Worm (Caenorhabditis elegans) whole organism, midembryonic: Measurements from ENCODE around the gene Y47C4A.1.
"Not testable (repeated sequence)": the region's sequence is repeated elsewhere in the genome, so short reads cannot be mapped to it uniquely, and the experiment has no call there.

ENCODE experiments used
- T22C8.4 ChIP-seq: fragments of 200-800 bp; sonication (Bioruptor generic); IDR thresholded peaks from 2 replicates; pipeline ENCODE4 v1.3.6; 2022; ENCODE audit warnings: missing genetic modification characterization, missing compliant biosample characterization
- cog-1 ChIP-seq: sonication (generic microtip); optimal IDR thresholded peaks from 2 replicates; lab custom pipeline; 2016; ENCODE audit warnings: missing genetic modification characterization, missing compliant biosample characterization
- flt-1 ChIP-seq: fragments of 200-800 bp; sonication (Bioruptor generic); IDR thresholded peaks from 2 replicates; pipeline ENCODE4 v1.3.6; 2022; ENCODE audit warnings: missing genetic modification characterization, missing compliant biosample characterization
- klf-2 ChIP-seq: fragments of 200-800 bp; sonication (Bioruptor generic); conservative IDR thresholded peaks from 2 replicates; pipeline ENCODE4 v1.3.6; 2022; ENCODE audit warnings: missing genetic modification reagents, missing genetic modification characterization, missing compliant biosample characterization
- med-1 ChIP-seq: sonication (generic microtip); optimal IDR thresholded peaks from 2 replicates; lab custom pipeline; 2017; ENCODE audit warnings: missing genetic modification characterization, mild to moderate bottlenecking, missing compliant biosample characterization, antibody characterized with exemption, missing genetic modification reagents; ENCODE audit not compliant: insufficient read depth
- ref-1 ChIP-seq: fragments of 200-800 bp; sonication (Bioruptor generic); conservative IDR thresholded peaks from 2 replicates; pipeline ENCODE4 v1.3.6; 2022; ENCODE audit warnings: missing genetic modification reagents, missing genetic modification characterization, missing compliant biosample characterization
- tab-1 ChIP-seq: fragments of 200-800 bp; sonication (Bioruptor generic); IDR thresholded peaks from 2 replicates; pipeline ENCODE4 v1.3.6; 2022; ENCODE audit warnings: missing genetic modification characterization, missing compliant biosample characterization
- ztf-23 ChIP-seq: fragments of 200-800 bp; sonication (Bioruptor generic); IDR thresholded peaks from 2 replicates; pipeline ENCODE4 v1.3.6; 2022; ENCODE audit warnings: missing genetic modification reagents, missing genetic modification characterization, missing compliant biosample characterization
- ztf-29 ChIP-seq: fragments of 200-800 bp; sonication (Bioruptor generic); IDR thresholded peaks from 2 replicates; pipeline ENCODE4 v1.3.6; 2022; ENCODE audit warnings: missing genetic modification reagents, missing genetic modification characterization, missing compliant biosample characterization

The Y47C4A.1 gene

DNA sequence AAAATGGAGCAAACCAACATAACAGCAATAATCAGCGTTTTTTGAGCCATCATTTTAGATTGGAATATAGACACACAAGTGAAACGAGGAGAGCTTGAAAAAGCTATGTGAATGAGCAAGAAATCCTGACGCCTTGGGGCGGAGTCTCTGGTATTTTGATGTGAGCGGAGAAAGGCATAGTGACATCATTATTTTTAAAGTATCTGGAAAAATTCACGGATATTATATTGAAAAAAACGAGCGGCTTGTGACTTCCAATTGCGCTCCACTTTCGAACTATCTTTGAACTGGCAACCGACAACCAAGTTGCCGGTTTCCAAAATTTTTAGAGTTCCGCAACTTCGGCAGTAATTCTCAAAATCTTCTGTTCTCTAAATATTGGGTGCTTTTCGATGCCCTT is 25.2 kb upstream of the Y47C4A.1 start, which contains the start of gene nlp-64:
Gene nlp-64, minus strand, starts transcription at position 101 of the 400 bp plus-strand sequence.
- TF ChIP-seq klf-2 (GFP tag; lab: Robert Waterston, UW) (no peak), T22C8.4 (GFP tag; lab: Robert Waterston, UW) (no peak), med-1 (GFP tag; lab: Kevin White, UChicago) (no peak), ref-1 (GFP tag; lab: Robert Waterston, UW) (no peak)

DNA sequence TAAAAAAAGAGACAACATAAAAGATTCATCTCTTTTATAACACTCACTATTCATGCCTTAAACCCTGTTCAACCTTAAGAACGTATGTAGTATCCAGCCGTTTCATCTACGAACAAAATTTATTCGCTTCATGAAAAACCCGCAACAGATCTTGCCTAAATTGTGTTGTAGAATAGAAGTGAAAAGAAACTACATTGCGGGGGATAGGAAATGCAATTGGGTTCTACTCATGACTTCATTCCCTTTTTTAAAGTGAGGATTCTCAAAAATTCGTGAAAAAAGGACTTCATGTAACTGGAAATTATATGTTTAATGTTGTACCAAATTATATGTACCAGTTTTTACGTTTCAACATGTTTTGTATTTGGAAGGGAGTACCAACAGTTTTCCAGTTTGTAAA is 23.1 kb upstream of the Y47C4A.1 start:
- TF ChIP-seq ztf-29 (GFP tag; lab: Robert Waterston, UW) (no peak), cog-1 (tag; lab: Kevin White, UChicago) (no peak), med-1 (GFP tag; lab: Kevin White, UChicago) (no peak), klf-2 (GFP tag; lab: Robert Waterston, UW) (no peak), ref-1 (GFP tag; lab: Robert Waterston, UW) (no peak), flt-1 (GFP tag; lab: Robert Waterston, UW) (no peak), T22C8.4 (GFP tag; lab: Robert Waterston, UW) (no peak), ztf-23 (GFP tag; lab: Robert Waterston, UW) (no peak), tab-1 (GFP tag; lab: Robert Waterston, UW) (no peak)

DNA sequence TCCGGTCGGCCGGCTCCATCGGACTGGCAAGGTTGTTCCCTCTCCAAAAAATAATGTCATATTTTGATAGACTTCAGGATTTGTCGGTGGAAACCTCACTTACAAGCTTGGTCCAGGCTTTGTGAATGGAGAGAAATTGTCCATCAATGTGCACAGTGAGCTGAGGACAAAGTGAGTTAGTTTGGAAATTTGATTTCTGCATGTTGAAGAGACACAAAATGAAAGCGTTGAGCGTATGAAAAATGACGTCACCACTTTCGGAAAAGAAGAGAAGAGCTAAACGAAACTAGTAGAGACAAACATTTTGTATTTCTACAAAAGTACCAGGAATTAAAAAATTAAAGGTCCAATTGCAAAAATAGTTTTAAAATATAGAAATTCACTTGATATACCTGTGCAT is 19.0 kb upstream of the Y47C4A.1 start:
- no peak for TF ChIP-seq cog-1 (tag; lab: Kevin White, UChicago)
- no peak for TF ChIP-seq ztf-29 (GFP tag; lab: Robert Waterston, UW)
- no peak for TF ChIP-seq klf-2 (GFP tag; lab: Robert Waterston, UW)
- TF ChIP-seq flt-1 (GFP tag; lab: Robert Waterston, UW), result no peak
- no peak for TF ChIP-seq med-1 (GFP tag; lab: Kevin White, UChicago)
- TF ChIP-seq ztf-23 (GFP tag; lab: Robert Waterston, UW), result no peak
- no peak for TF ChIP-seq T22C8.4 (GFP tag; lab: Robert Waterston, UW)
- TF ChIP-seq ref-1 (GFP tag; lab: Robert Waterston, UW), result no peak
- TF ChIP-seq tab-1 (GFP tag; lab: Robert Waterston, UW), result no peak

DNA sequence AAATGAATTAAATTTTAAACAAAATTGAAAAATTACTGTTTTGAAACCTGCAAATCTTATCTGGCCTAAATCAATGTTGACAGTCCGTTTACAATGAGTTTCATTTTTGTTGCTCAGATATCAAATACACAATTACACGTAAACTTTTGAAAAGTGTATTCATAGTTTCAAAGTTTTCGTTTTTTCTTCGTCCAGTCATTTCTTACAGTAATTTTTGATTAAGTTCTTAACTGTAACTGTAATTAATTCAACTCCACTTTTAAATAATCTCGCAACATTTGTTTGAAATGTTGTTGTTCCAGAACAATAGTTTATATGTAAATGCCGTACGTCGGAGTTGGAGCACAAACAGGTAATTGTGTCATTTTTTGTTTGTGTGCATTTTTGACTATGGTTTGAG is 15.5 kb upstream of the Y47C4A.1 start, which contains the start of gene gcp-2.1:
Gene gcp-2.1, plus strand, starts transcription at position 301 of the 400 bp plus-strand sequence.
- no peak for TF ChIP-seq flt-1 (GFP tag; lab: Robert Waterston, UW)
- TF ChIP-seq ztf-29 (GFP tag; lab: Robert Waterston, UW), result no peak
- TF ChIP-seq klf-2 (GFP tag; lab: Robert Waterston, UW), result no peak
- TF ChIP-seq ref-1 (GFP tag; lab: Robert Waterston, UW), result no peak

DNA sequence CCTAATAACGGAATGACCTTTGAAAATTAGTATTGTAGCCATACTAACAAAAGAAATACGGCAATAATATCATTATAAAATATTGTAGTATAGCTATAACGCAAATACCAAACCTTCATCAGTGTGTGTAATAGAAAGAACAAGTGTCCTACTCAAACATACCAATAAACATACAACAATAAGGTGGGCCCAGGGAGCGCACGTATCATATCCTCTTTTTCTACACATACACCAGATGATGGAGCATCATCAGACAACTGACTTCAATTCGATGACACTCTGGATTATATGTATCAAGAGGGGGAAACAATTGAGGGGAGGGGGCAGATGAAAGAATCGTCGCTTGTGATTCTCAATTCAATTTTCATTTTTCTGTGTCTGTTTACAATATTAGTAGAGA is 14.2 kb upstream of the Y47C4A.1 start:
- TF ChIP-seq cog-1 (tag; lab: Kevin White, UChicago) (no peak), ztf-29 (GFP tag; lab: Robert Waterston, UW) (no peak), klf-2 (GFP tag; lab: Robert Waterston, UW) (no peak), flt-1 (GFP tag; lab: Robert Waterston, UW) (no peak), ref-1 (GFP tag; lab: Robert Waterston, UW) (no peak), T22C8.4 (GFP tag; lab: Robert Waterston, UW) (no peak), med-1 (GFP tag; lab: Kevin White, UChicago) (no peak), tab-1 (GFP tag; lab: Robert Waterston, UW) (no peak), ztf-23 (GFP tag; lab: Robert Waterston, UW) (no peak)

DNA sequence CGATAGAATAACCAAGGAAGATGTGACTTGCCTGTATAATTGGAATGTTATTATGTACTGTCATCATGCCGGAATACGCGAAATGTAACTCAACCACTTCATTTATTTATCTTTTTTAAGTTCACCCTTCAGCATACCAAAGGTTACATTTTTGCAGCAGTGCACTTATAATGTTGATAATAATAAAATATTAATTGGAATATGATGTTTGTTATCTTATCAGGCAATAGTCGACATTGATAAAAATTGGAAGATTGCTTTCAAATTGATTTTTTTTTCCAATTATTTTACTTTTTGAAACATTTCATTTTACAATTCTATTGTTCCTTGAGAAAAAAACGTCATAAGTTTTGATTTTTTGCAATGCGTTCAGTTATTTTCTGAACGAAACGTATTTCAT is 13.1 kb upstream of the Y47C4A.1 start:
- TF ChIP-seq ztf-23 (GFP tag; lab: Robert Waterston, UW) (no peak), med-1 (GFP tag; lab: Kevin White, UChicago) (no peak), cog-1 (tag; lab: Kevin White, UChicago) (no peak), T22C8.4 (GFP tag; lab: Robert Waterston, UW) (no peak), flt-1 (GFP tag; lab: Robert Waterston, UW) (no peak), ztf-29 (GFP tag; lab: Robert Waterston, UW) (no peak)

DNA sequence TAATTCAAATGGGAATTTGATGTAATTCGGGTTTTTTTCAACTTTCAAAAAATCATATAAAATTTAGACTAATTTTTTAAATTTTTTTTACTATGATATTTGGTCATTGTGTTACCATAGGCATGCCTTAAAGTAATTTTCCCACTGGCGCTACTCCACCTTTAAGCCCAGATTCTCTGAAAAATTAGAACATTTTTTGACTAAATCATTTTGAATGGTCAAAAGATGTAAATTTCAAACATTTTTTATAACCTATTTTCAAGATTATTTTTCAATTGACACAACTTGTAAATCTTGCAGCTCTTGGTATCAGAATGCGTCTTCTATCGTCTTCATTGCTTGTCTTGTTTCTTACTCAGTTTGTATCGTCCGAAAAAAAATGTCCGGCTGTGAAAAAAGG is 10.9 kb upstream of the Y47C4A.1 start, which contains the start of gene R57.2:
Gene R57.2, plus strand, starts transcription at position 301 of the 400 bp plus-strand sequence.
- TF ChIP-seq ref-1 (GFP tag; lab: Robert Waterston, UW), result no peak
- TF ChIP-seq med-1 (GFP tag; lab: Kevin White, UChicago), result no peak
- TF ChIP-seq ztf-29 (GFP tag; lab: Robert Waterston, UW), result no peak
- TF ChIP-seq tab-1 (GFP tag; lab: Robert Waterston, UW), result no peak
- no peak for TF ChIP-seq flt-1 (GFP tag; lab: Robert Waterston, UW)
- TF ChIP-seq cog-1 (tag; lab: Kevin White, UChicago), result no peak
- no peak for TF ChIP-seq T22C8.4 (GFP tag; lab: Robert Waterston, UW)

DNA sequence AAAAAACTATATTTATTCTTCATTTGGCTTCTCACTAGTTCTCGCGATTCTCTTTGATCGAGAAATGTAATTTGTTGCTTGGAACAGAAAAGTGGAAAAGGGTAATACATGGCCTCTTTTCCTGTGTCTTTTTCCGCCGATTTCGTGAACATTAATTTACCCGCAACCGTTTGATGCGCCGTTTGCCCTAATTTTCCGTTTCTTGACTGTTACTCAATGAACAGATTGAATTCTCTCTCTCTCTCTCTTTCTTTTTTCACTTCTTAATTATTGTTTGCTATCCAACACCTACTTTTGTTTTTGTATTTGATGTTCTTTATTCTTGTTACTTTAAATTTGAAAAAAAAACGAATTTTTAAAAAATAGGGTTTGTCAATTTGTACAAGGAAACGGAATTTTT is 9.7 kb upstream of the Y47C4A.1 start:
- TF ChIP-seq klf-2 (GFP tag; lab: Robert Waterston, UW) (no peak), tab-1 (GFP tag; lab: Robert Waterston, UW) (no peak), ref-1 (GFP tag; lab: Robert Waterston, UW) (no peak), ztf-23 (GFP tag; lab: Robert Waterston, UW) (no peak), med-1 (GFP tag; lab: Kevin White, UChicago) (no peak), flt-1 (GFP tag; lab: Robert Waterston, UW) (no peak), cog-1 (tag; lab: Kevin White, UChicago) (no peak), T22C8.4 (GFP tag; lab: Robert Waterston, UW) (no peak), ztf-29 (GFP tag; lab: Robert Waterston, UW) (no peak)

DNA sequence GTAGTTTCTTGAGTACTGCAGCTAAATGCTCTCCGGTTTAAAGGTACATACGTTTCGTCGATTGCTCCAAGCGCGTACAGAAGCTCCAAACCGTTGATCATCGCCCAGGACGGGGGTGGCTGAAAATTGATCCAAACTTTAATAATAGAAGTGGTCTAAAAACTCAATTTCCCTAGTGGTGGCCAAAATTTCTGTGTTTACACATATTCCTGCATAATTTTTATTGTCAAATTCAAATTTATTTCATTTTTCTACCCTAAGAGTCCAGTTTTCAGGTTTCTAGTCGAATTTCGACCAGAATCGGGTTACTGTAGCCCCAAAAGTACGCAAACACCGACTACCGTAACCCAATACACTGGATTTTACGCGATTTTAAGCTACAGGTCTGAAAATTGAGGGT is 12.1 kb downstream of the Y47C4A.1 start, which contains the start of gene Y108F1.5:
Gene Y108F1.5, minus strand, starts transcription at position 101 of the 400 bp plus-strand sequence.
- not testable (repeated sequence) for TF ChIP-seq klf-2, flt-1, tab-1 (GFP tag; lab: Robert Waterston, UW)
